Fruit fly (Drosophila melanogaster) whole organism, embryonic: Measurements from ENCODE around the gene CG2841.
A peak's percentile ranks its signal among the peaks of the same experiment; 100 is the strongest.

Experiments used
- Asciz ChIP-seq: fragments of 200-800 bp; sonication (Bioruptor generic); optimal IDR thresholded peaks from 2 replicates; lab custom pipeline; 2017; ENCODE audit warnings: missing biosample characterization, mild to moderate bottlenecking, missing genetic modification characterization, missing genetic modification reagents
- C15 ChIP-seq: fragments of 200-800 bp; sonication (Bioruptor generic); IDR thresholded peaks from 3 replicates; pipeline ENCODE4 v1.3.6; 2022; ENCODE audit warnings: missing biosample characterization, missing genetic modification characterization
- CG10209 ChIP-seq: fragments of 200-800 bp; sonication (Bioruptor generic); optimal IDR thresholded peaks from 3 replicates; lab custom pipeline; 2017; ENCODE audit warnings: missing biosample characterization, mild to moderate bottlenecking, missing genetic modification characterization, missing genetic modification reagents
- CG10321 ChIP-seq: fragments of 200-800 bp; sonication (Bioruptor generic); IDR thresholded peaks from 2 replicates; pipeline ENCODE4 v1.3.6; 2022; ENCODE audit warnings: missing biosample characterization, missing genetic modification characterization
- CG10431 ChIP-seq: fragments of 200-800 bp; sonication (Bioruptor generic); optimal IDR thresholded peaks from 3 replicates; lab custom pipeline; 2018; ENCODE audit warnings: missing biosample characterization, mild to moderate bottlenecking, missing genetic modification characterization
- CG10462 ChIP-seq: fragments of 200-800 bp; sonication (Bioruptor generic); optimal IDR thresholded peaks from 2 replicates; lab custom pipeline; 2016; ENCODE audit warnings: missing biosample characterization, missing genetic modification characterization
- CG11093 ChIP-seq: fragments of 200-800 bp; sonication (Bioruptor generic); IDR thresholded peaks from 3 replicates; pipeline ENCODE4 v1.3.6; 2022; ENCODE audit warnings: missing biosample characterization, missing genetic modification characterization
- CG11504 ChIP-seq: fragments of 200-800 bp; sonication (Bioruptor generic); optimal IDR thresholded peaks from 3 replicates; lab custom pipeline; 2019; ENCODE audit warnings: missing biosample characterization, mild to moderate bottlenecking, missing genetic modification characterization, moderate library complexity
- CG12219 ChIP-seq: fragments of 200-800 bp; sonication (Bioruptor generic); optimal IDR thresholded peaks from 3 replicates; lab custom pipeline; 2018; ENCODE audit warnings: missing biosample characterization, mild to moderate bottlenecking, missing genetic modification characterization
- CG12744 ChIP-seq: fragments of 200-800 bp; sonication (Bioruptor generic); optimal IDR thresholded peaks from 2 replicates; lab custom pipeline; 2016; ENCODE audit warnings: missing biosample characterization, missing genetic modification characterization
- CG15269 ChIP-seq: fragments of 200-800 bp; sonication (Bioruptor generic); optimal IDR thresholded peaks from 2 replicates; lab custom pipeline; 2018; ENCODE audit warnings: missing biosample characterization, mild to moderate bottlenecking, missing genetic modification characterization, moderate library complexity
- CG16813 ChIP-seq: fragments of 200-800 bp; sonication (Bioruptor generic); IDR thresholded peaks from 3 replicates; pipeline ENCODE4 v1.3.6; 2022; ENCODE audit warnings: missing biosample characterization, missing genetic modification characterization; ENCODE audit not compliant: partially characterized antibody
- CG2199 ChIP-seq: fragments of 200-800 bp; sonication (Bioruptor generic); IDR thresholded peaks from 3 replicates; pipeline ENCODE4 v1.3.6; 2022; ENCODE audit warnings: missing biosample characterization, missing genetic modification characterization
- CG2678 ChIP-seq: fragments of 200-800 bp; sonication (Bioruptor generic); optimal IDR thresholded peaks from 3 replicates; lab custom pipeline; 2019; ENCODE audit warnings: missing biosample characterization, mild to moderate bottlenecking, missing genetic modification characterization, moderate library complexity
- CG3726 ChIP-seq: fragments of 200-800 bp; sonication (Bioruptor generic); IDR thresholded peaks from 3 replicates; pipeline ENCODE4, ENCODE4 v1.3.6; 2022; ENCODE audit warnings: missing biosample characterization, missing genetic modification characterization
- CG3838 ChIP-seq: fragments of 200-800 bp; sonication (Bioruptor generic); optimal IDR thresholded peaks from 3 replicates; lab custom pipeline; 2016; ENCODE audit warnings: missing biosample characterization, missing genetic modification characterization
- CG3847 ChIP-seq: fragments of 200-800 bp; sonication (Bioruptor generic); IDR thresholded peaks from 2 replicates; pipeline ENCODE4 v1.3.6; 2022; ENCODE audit warnings: missing biosample characterization, missing genetic modification characterization
- CG5180 ChIP-seq: fragments of 200-800 bp; sonication (Bioruptor generic); optimal IDR thresholded peaks from 3 replicates; lab custom pipeline; 2017; ENCODE audit warnings: missing biosample characterization, missing genetic modification characterization, mild to moderate bottlenecking, moderate library complexity, missing genetic modification reagents
- CG6854 ChIP-seq: fragments of 200-800 bp; sonication (Bioruptor generic); optimal IDR thresholded peaks from 3 replicates; lab custom pipeline; 2017; ENCODE audit warnings: missing biosample characterization, mild to moderate bottlenecking, missing genetic modification characterization
- CG7987 ChIP-seq: fragments of 200-800 bp; sonication (Bioruptor generic); optimal IDR thresholded peaks from 2 replicates; lab custom pipeline; 2018; ENCODE audit warnings: missing biosample characterization, mild to moderate bottlenecking, missing genetic modification characterization, moderate library complexity
- CG8089 ChIP-seq: fragments of 200-800 bp; sonication (Bioruptor generic); optimal IDR thresholded peaks from 3 replicates; lab custom pipeline; 2016; ENCODE audit warnings: missing biosample characterization, missing genetic modification characterization
- CG8944 ChIP-seq: fragments of 200-800 bp; sonication (Bioruptor generic); optimal IDR thresholded peaks from 3 replicates; lab custom pipeline; 2016; ENCODE audit warnings: missing biosample characterization, missing genetic modification characterization
- CG9609 ChIP-seq: fragments of 200-800 bp; sonication (Bioruptor generic); optimal IDR thresholded peaks from 3 replicates; lab custom pipeline; 2016; ENCODE audit warnings: missing biosample characterization, missing genetic modification characterization
- Eip74EF ChIP-seq, 2 experiments: fragments of 200-800 bp in 1 of 2; fragments of >200 bp in 1 of 2; sonication (Bioruptor generic) in 1 of 2; optimal IDR thresholded peaks; 2 replicates each; lab custom pipeline; 2017 to 2019; ENCODE audit warnings: missing biosample characterization in 2 of 2, missing genetic modification characterization in 2 of 2, mild to moderate bottlenecking in 1 of 2, moderate library complexity in 1 of 2
- Fer3 ChIP-seq: fragments of 200-800 bp; sonication (Bioruptor generic); optimal IDR thresholded peaks from 2 replicates; lab custom pipeline; 2018; ENCODE audit warnings: missing biosample characterization, mild to moderate bottlenecking, missing genetic modification characterization, moderate library complexity
- Hey ChIP-seq: fragments of 200-800 bp; sonication (Bioruptor generic); optimal IDR thresholded peaks from 3 replicates; lab custom pipeline; 2018; ENCODE audit warnings: missing biosample characterization, mild to moderate bottlenecking, missing genetic modification characterization
- HmgZ ChIP-seq: fragments of 200-800 bp; sonication (Bioruptor generic); optimal IDR thresholded peaks from 2 replicates; lab custom pipeline; 2018; ENCODE audit warnings: missing biosample characterization, mild to moderate bottlenecking, missing genetic modification characterization
- Hr39 ChIP-seq: fragments of >200 bp; optimal IDR thresholded peaks from 2 replicates; lab custom pipeline; 2017
- Hr51 ChIP-seq, 2 experiments: fragments of 200-800 bp; sonication (Bioruptor generic); optimal IDR thresholded peaks; 2 replicates in 1 of 2; 3 replicates in 1 of 2; lab custom pipeline; 2016 to 2018; ENCODE audit warnings: missing biosample characterization in 2 of 2, missing genetic modification characterization in 2 of 2, mild to moderate bottlenecking in 1 of 2, moderate library complexity in 1 of 2
- Hr78 ChIP-seq, 2 experiments: fragments of 200-800 bp in 1 of 2; fragments of >200 bp in 1 of 2; sonication (Bioruptor generic) in 1 of 2; optimal IDR thresholded peaks; 2 replicates each; lab custom pipeline; 2017 to 2019; ENCODE audit warnings: missing biosample characterization in 2 of 2, missing genetic modification characterization in 2 of 2, mild to moderate bottlenecking in 1 of 2, moderate library complexity in 1 of 2
- Oaz ChIP-seq: fragments of 200-800 bp; sonication (Bioruptor generic); IDR thresholded peaks from 2 replicates; pipeline ENCODE4 v1.3.6; 2022; ENCODE audit warnings: missing biosample characterization, missing genetic modification characterization
- Rx ChIP-seq: fragments of 200-800 bp; sonication (Bioruptor generic); IDR thresholded peaks from 2 replicates; pipeline ENCODE4 v1.3.6; 2022; ENCODE audit warnings: missing biosample characterization, missing genetic modification characterization
- ab ChIP-seq: fragments of 200-800 bp; sonication (Bioruptor generic); optimal IDR thresholded peaks from 2 replicates; lab custom pipeline; 2016; ENCODE audit warnings: missing biosample characterization, missing genetic modification characterization
- aop ChIP-seq: fragments of 200-800 bp; sonication (Bioruptor generic); IDR thresholded peaks from 2 replicates; pipeline ENCODE4 v1.3.6; 2022; ENCODE audit warnings: missing biosample characterization, missing genetic modification characterization
- dmrt11E ChIP-seq: fragments of 200-800 bp; sonication (Bioruptor generic); optimal IDR thresholded peaks from 3 replicates; lab custom pipeline; 2018; ENCODE audit warnings: missing biosample characterization, mild to moderate bottlenecking, missing genetic modification characterization, moderate library complexity
- fd3F ChIP-seq: fragments of 200-800 bp; sonication (Bioruptor generic); optimal IDR thresholded peaks from 2 replicates; lab custom pipeline; 2018; ENCODE audit warnings: missing biosample characterization, mild to moderate bottlenecking, missing genetic modification characterization, moderate library complexity
- fu2 ChIP-seq: fragments of 200-800 bp; sonication (Bioruptor generic); optimal IDR thresholded peaks from 2 replicates; lab custom pipeline; 2016; ENCODE audit warnings: missing biosample characterization, missing genetic modification characterization
- jing ChIP-seq: fragments of 200-800 bp; sonication (Bioruptor generic); optimal IDR thresholded peaks from 2 replicates; lab custom pipeline; 2018; ENCODE audit warnings: missing biosample characterization, mild to moderate bottlenecking, missing genetic modification characterization
- lov ChIP-seq, 2 experiments: fragments of 200-800 bp in 1 of 2; fragments of >200 bp in 1 of 2; sonication (Bioruptor generic) in 1 of 2; IDR thresholded peaks in 1 of 2; optimal IDR thresholded peaks in 1 of 2; 2 replicates in 1 of 2; 3 replicates in 1 of 2; pipeline versions ENCODE4 v1.3.6 to Lab custom; 2017 to 2022; ENCODE audit warnings: missing biosample characterization in 1 of 2, missing genetic modification characterization in 1 of 2
- maf-S ChIP-seq: fragments of 200-800 bp; sonication (Bioruptor generic); optimal IDR thresholded peaks from 2 replicates; lab custom pipeline; 2016; ENCODE audit warnings: missing biosample characterization, missing genetic modification characterization
- nmo ChIP-seq: fragments of 200-800 bp; sonication (Bioruptor generic); optimal IDR thresholded peaks from 2 replicates; lab custom pipeline; 2018; ENCODE audit warnings: missing biosample characterization, mild to moderate bottlenecking, missing genetic modification characterization, moderate library complexity
- sc ChIP-seq, 3 experiments: fragments of >200 bp in 2 of 3; fragments of 200-800 bp in 1 of 3; sonication (Bioruptor generic) in 1 of 3; optimal IDR thresholded peaks; 2 replicates in 2 of 3; 3 replicates in 1 of 3; lab custom pipeline; 2017; ENCODE audit warnings: mild to moderate bottlenecking in 1 of 3, missing biosample characterization in 1 of 3, missing genetic modification characterization in 1 of 3, missing genetic modification reagents in 1 of 3
- shn ChIP-seq: fragments of 200-800 bp; sonication (Bioruptor generic); optimal IDR thresholded peaks from 3 replicates; lab custom pipeline; 2016; ENCODE audit warnings: missing biosample characterization, missing genetic modification characterization
- sqz ChIP-seq: fragments of 200-800 bp; sonication (Bioruptor generic); optimal IDR thresholded peaks from 3 replicates; lab custom pipeline; 2018; ENCODE audit warnings: missing biosample characterization, mild to moderate bottlenecking, missing genetic modification characterization
- stwl ChIP-seq: fragments of 200-800 bp; sonication (Bioruptor generic); optimal IDR thresholded peaks from 3 replicates; lab custom pipeline; 2018; ENCODE audit warnings: missing biosample characterization, mild to moderate bottlenecking, missing genetic modification characterization, moderate library complexity
- wdn ChIP-seq: fragments of 200-800 bp; sonication (Bioruptor generic); IDR thresholded peaks from 2 replicates; pipeline ENCODE4 v1.3.6; 2022; ENCODE audit warnings: missing biosample characterization, missing genetic modification characterization

The CG2841 gene

dm6 chrX:2296230-2297044 lies 69.7 kb downstream of the CG2841 start (continued):
- TF ChIP-seq jing (GFP tag; lab: Kevin White, UChicago) (peak; percentile 87), CG12744 (GFP tag; lab: Kevin White, UChicago) (peak; percentile 92), Rx (GFP tag; lab: Robert Waterston, UW) (peak; percentile 69), Fer3 (tag; lab: Kevin White, UChicago) (peak; percentile 81), sc (optimal IDR thresholded peaks at IDR 0.05; lab: Kevin White, UChicago) (no peak), sc (GFP tag; optimal IDR thresholded peaks at IDR 0.05; lab: Kevin White, UChicago) (peak; percentile 94), CG3838 (GFP tag; lab: Kevin White, UChicago) (peak; percentile 80), CG16813 (no peak), C15 (peak; percentile 54; the same call in 1 of the 3 replicates), CG6854 (GFP tag; lab: Kevin White, UChicago) (peak; percentile 91), Hey (tag; lab: Kevin White, UChicago) (peak; percentile 65), ab (GFP tag; lab: Kevin White, UChicago) (peak; percentile 86), Asciz (GFP tag; lab: Kevin White, UChicago) (peak; percentile 85), CG3726 (GFP tag; lab: Robert Waterston, UW) (no peak; the same call in 2 of the 3 replicates), CG8089 (GFP tag; lab: Kevin White, UChicago) (peak; percentile 95), aop (no peak), wdn (GFP tag; lab: Robert Waterston, UW) (no peak), CG8944 (GFP tag; lab: Kevin White, UChicago) (peak; percentile 95), Hr39 (lab: Kevin White, UChicago) (no peak), Eip74EF (GFP tag; optimal IDR thresholded peaks at IDR 0.05; lab: Kevin White, UChicago) (peak in 1 of 2 experiments; percentile 94), lov (optimal IDR thresholded peaks at IDR 0.05; lab: Kevin White, UChicago) (no peak), lov (GFP tag; IDR thresholded peaks at IDR 0.05; lab: Robert Waterston, UW) (0 out of 3 replicates have a peak, but pooled peaks have one; percentile 56), Oaz (GFP tag; lab: Robert Waterston, UW) (peak; percentile 51), sqz (GFP tag; lab: Kevin White, UChicago) (peak; percentile 94), CG9609 (GFP tag; lab: Kevin White, UChicago) (peak; percentile 94), CG10462 (peak; percentile 92), fu2 (GFP tag; lab: Kevin White, UChicago) (peak; percentile 93), HmgZ (tag; lab: Kevin White, UChicago) (peak; percentile 90), dmrt11E (tag; lab: Kevin White, UChicago) (peak; percentile 95), CG15269 (peak; percentile 94), CG3847 (peak; percentile 83), CG10431 (GFP tag; lab: Kevin White, UChicago) (peak; percentile 86), CG7987 (GFP tag; lab: Kevin White, UChicago) (peak; percentile 66), shn (GFP tag; lab: Kevin White, UChicago) (peak; percentile 97), maf-S (GFP tag; lab: Kevin White, UChicago) (peak; percentile 89), CG11504 (tag; lab: Kevin White, UChicago) (peak; percentile 95), Hr51 (GFP tag; optimal IDR thresholded peaks at IDR 0.05; lab: Kevin White, UChicago) (peak; percentile 88 to 95), CG5180 (GFP tag; lab: Kevin White, UChicago) (peak; percentile 85), nmo (GFP tag; lab: Kevin White, UChicago) (peak; percentile 97), fd3F (GFP tag; lab: Kevin White, UChicago) (peak; percentile 86), CG10209 (peak; percentile 96), CG12219 (GFP tag; lab: Kevin White, UChicago) (peak; percentile 95), CG2678 (tag; lab: Kevin White, UChicago) (peak; percentile 96), CG2199 (GFP tag; lab: Robert Waterston, UW) (no peak), CG10321 (peak; percentile 31; the same call in 1 of the 2 replicates), stwl (tag; lab: Kevin White, UChicago) (peak; percentile 3), Hr78 (GFP tag; optimal IDR thresholded peaks at IDR 0.05; lab: Kevin White, UChicago) (peak in 1 of 2 experiments; percentile 87), CG11093 (GFP tag; lab: Robert Waterston, UW) (peak; percentile 77; the same call in 2 of the 3 replicates)
